Fruit fly (Drosophila melanogaster) whole organism, embryonic: Measurements from ENCODE around the gene CG5515.

Source experiments
- Asciz ChIP-seq: fragments of 200-800 bp; sonication (Bioruptor generic); optimal IDR thresholded peaks from 2 replicates; lab custom pipeline; 2017; ENCODE audit warnings: missing biosample characterization, mild to moderate bottlenecking, missing genetic modification characterization, missing genetic modification reagents
- Atf3 ChIP-seq: fragments of 200-800 bp; sonication (Bioruptor generic); optimal IDR thresholded peaks from 3 replicates; lab custom pipeline; 2016; ENCODE audit warnings: missing biosample characterization, missing genetic modification characterization
- B-H2 ChIP-seq: fragments of 200-800 bp; sonication (Bioruptor generic); optimal IDR thresholded peaks from 2 replicates; lab custom pipeline; 2018; ENCODE audit warnings: missing biosample characterization, mild to moderate bottlenecking, missing genetic modification characterization
- BEAF-32 ChIP-seq: fragments of 200-800 bp; sonication (Bioruptor generic); optimal IDR thresholded peaks from 3 replicates; lab custom pipeline; 2017; ENCODE audit warnings: missing biosample characterization, missing genetic modification characterization, mild to moderate bottlenecking, moderate library complexity, missing genetic modification reagents
- CG11398 ChIP-seq: fragments of 200-800 bp; sonication (Bioruptor generic); optimal IDR thresholded peaks from 2 replicates; lab custom pipeline; 2016; ENCODE audit warnings: missing biosample characterization, missing genetic modification characterization
- CG14710 ChIP-seq: fragments of 200-800 bp; sonication (Bioruptor generic); optimal IDR thresholded peaks from 3 replicates; lab custom pipeline; 2019; ENCODE audit warnings: missing biosample characterization, mild to moderate bottlenecking, missing genetic modification characterization, moderate library complexity
- CG17829 ChIP-seq: fragments of 200-800 bp; optimal IDR thresholded peaks from 2 replicates; lab custom pipeline; 2019; ENCODE audit warnings: missing biosample characterization, mild to moderate bottlenecking, missing genetic modification characterization, moderate library complexity
- CG1832 ChIP-seq: fragments of 200-800 bp; sonication (Bioruptor generic); optimal IDR thresholded peaks from 2 replicates; lab custom pipeline; 2017; ENCODE audit warnings: missing biosample characterization, mild to moderate bottlenecking, missing genetic modification characterization, inconsistent platforms
- CG2129 ChIP-seq: fragments of 200-800 bp; sonication (Bioruptor generic); IDR thresholded peaks from 2 replicates; pipeline ENCODE4 v1.3.6; 2022; ENCODE audit warnings: missing biosample characterization, missing genetic modification characterization; ENCODE audit not compliant: partially characterized antibody
- CG33557 ChIP-seq: fragments of 200-800 bp; sonication (Bioruptor generic); optimal IDR thresholded peaks from 2 replicates; lab custom pipeline; 2019; ENCODE audit warnings: missing biosample characterization, mild to moderate bottlenecking, missing genetic modification characterization, moderate library complexity
- CG7556 ChIP-seq: fragments of 200-800 bp; sonication (Bioruptor generic); optimal IDR thresholded peaks from 2 replicates; lab custom pipeline; 2017; ENCODE audit warnings: missing biosample characterization, mild to moderate bottlenecking, missing genetic modification characterization
- CG7928 ChIP-seq: fragments of 200-800 bp; sonication (Bioruptor generic); optimal IDR thresholded peaks from 2 replicates; lab custom pipeline; 2017; ENCODE audit warnings: missing biosample characterization, mild to moderate bottlenecking, missing genetic modification characterization
- CG8281 ChIP-seq: fragments of 200-800 bp; sonication (Bioruptor generic); optimal IDR thresholded peaks from 2 replicates; lab custom pipeline; 2018; ENCODE audit warnings: missing biosample characterization, mild to moderate bottlenecking, missing genetic modification characterization, moderate library complexity
- CG8765 ChIP-seq: fragments of 200-800 bp; sonication (Bioruptor generic); IDR thresholded peaks from 2 replicates; pipeline ENCODE4 v1.3.6; 2022; ENCODE audit warnings: missing biosample characterization, missing genetic modification characterization
- CG9437 ChIP-seq: fragments of 200-800 bp; sonication (Bioruptor generic); optimal IDR thresholded peaks from 2 replicates; lab custom pipeline; 2018; ENCODE audit warnings: missing biosample characterization, mild to moderate bottlenecking, missing genetic modification characterization
- CG9876 ChIP-seq: fragments of 200-800 bp; sonication (Bioruptor generic); optimal IDR thresholded peaks from 2 replicates; lab custom pipeline; 2016; ENCODE audit warnings: missing biosample characterization, missing genetic modification characterization
- Dad ChIP-seq: fragments of 200-800 bp; sonication (Bioruptor generic); optimal IDR thresholded peaks from 3 replicates; lab custom pipeline; 2016; ENCODE audit warnings: missing biosample characterization, missing genetic modification characterization
- Doc2 ChIP-seq: fragments of 200-800 bp; sonication (Bioruptor generic); IDR thresholded peaks from 2 replicates; pipeline ENCODE4 v1.3.6; 2022; ENCODE audit warnings: missing biosample characterization, missing genetic modification characterization
- E2f1 ChIP-seq: fragments of 200-800 bp; sonication (Bioruptor generic); IDR thresholded peaks from 2 replicates; pipeline ENCODE4 v1.3.6; 2022; ENCODE audit warnings: missing biosample characterization, missing genetic modification characterization
- E2f2 ChIP-seq: fragments of 200-800 bp; sonication (Bioruptor generic); IDR thresholded peaks from 2 replicates; pipeline ENCODE4 v1.3.6; 2022; ENCODE audit warnings: missing biosample characterization, missing genetic modification characterization
- HLH4C ChIP-seq: fragments of 200-800 bp; sonication (Bioruptor generic); IDR thresholded peaks from 3 replicates; pipeline ENCODE4 v1.3.6; 2022; ENCODE audit warnings: missing biosample characterization, missing genetic modification characterization; ENCODE audit not compliant: partially characterized antibody
- HmgZ ChIP-seq: fragments of 200-800 bp; sonication (Bioruptor generic); optimal IDR thresholded peaks from 2 replicates; lab custom pipeline; 2018; ENCODE audit warnings: missing biosample characterization, mild to moderate bottlenecking, missing genetic modification characterization
- Kr ChIP-seq: fragments of 200-800 bp; sonication (Bioruptor generic); optimal IDR thresholded peaks from 2 replicates; lab custom pipeline; 2017; ENCODE audit warnings: missing biosample characterization, mild to moderate bottlenecking, missing genetic modification characterization
- NC2α ChIP-seq: fragments of 200-800 bp; sonication (Bioruptor generic); optimal IDR thresholded peaks from 2 replicates; lab custom pipeline; 2016; ENCODE audit warnings: missing biosample characterization, missing genetic modification characterization
- Nf-YB ChIP-seq: fragments of 200-800 bp; sonication (Bioruptor generic); optimal IDR thresholded peaks from 3 replicates; lab custom pipeline; 2019; ENCODE audit warnings: missing biosample characterization, mild to moderate bottlenecking, missing genetic modification characterization, moderate library complexity
- ab ChIP-seq: fragments of 200-800 bp; sonication (Bioruptor generic); optimal IDR thresholded peaks from 2 replicates; lab custom pipeline; 2016; ENCODE audit warnings: missing biosample characterization, missing genetic modification characterization
- ac ChIP-seq: fragments of 200-800 bp; sonication (Bioruptor generic); optimal IDR thresholded peaks from 3 replicates; lab custom pipeline; 2017; ENCODE audit warnings: missing biosample characterization, mild to moderate bottlenecking, missing genetic modification characterization
- bab2 ChIP-seq: fragments of 200-800 bp; sonication (Bioruptor generic); optimal IDR thresholded peaks from 2 replicates; lab custom pipeline; 2016; ENCODE audit warnings: missing biosample characterization, missing genetic modification characterization
- bbx ChIP-seq: fragments of 200-800 bp; sonication (Bioruptor generic); IDR thresholded peaks from 2 replicates; pipeline ENCODE4 v1.3.6; 2022; ENCODE audit warnings: missing biosample characterization, missing genetic modification characterization; ENCODE audit not compliant: partially characterized antibody
- bigmax ChIP-seq: fragments of 200-800 bp; sonication (Bioruptor generic); optimal IDR thresholded peaks from 2 replicates; lab custom pipeline; 2018; ENCODE audit warnings: missing biosample characterization, mild to moderate bottlenecking, missing genetic modification characterization
- chn ChIP-seq: fragments of 200-800 bp; sonication (Bioruptor generic); optimal IDR thresholded peaks from 2 replicates; lab custom pipeline; 2016; ENCODE audit warnings: missing biosample characterization, missing genetic modification characterization
- da ChIP-seq: fragments of 200-800 bp; sonication (Bioruptor generic); optimal IDR thresholded peaks from 2 replicates; lab custom pipeline; 2016; ENCODE audit warnings: missing biosample characterization, missing genetic modification characterization
- dmrt99B ChIP-seq: fragments of 200-800 bp; sonication (Bioruptor generic); optimal IDR thresholded peaks from 2 replicates; lab custom pipeline; 2018; ENCODE audit warnings: missing biosample characterization, mild to moderate bottlenecking, missing genetic modification characterization, moderate library complexity
- en ChIP-seq: fragments of 200-800 bp; sonication (Bioruptor generic); optimal IDR thresholded peaks from 2 replicates; lab custom pipeline; 2016; ENCODE audit warnings: missing biosample characterization, missing genetic modification characterization
- fd3F ChIP-seq: fragments of 200-800 bp; sonication (Bioruptor generic); optimal IDR thresholded peaks from 2 replicates; lab custom pipeline; 2018; ENCODE audit warnings: missing biosample characterization, mild to moderate bottlenecking, missing genetic modification characterization, moderate library complexity
- gcm2 ChIP-seq: fragments of 200-800 bp; sonication (Bioruptor generic); optimal IDR thresholded peaks from 2 replicates; lab custom pipeline; 2016; ENCODE audit warnings: missing biosample characterization, missing genetic modification characterization
- gfzf ChIP-seq: fragments of 200-800 bp; sonication (Bioruptor generic); optimal IDR thresholded peaks from 2 replicates; lab custom pipeline; 2016; ENCODE audit warnings: missing biosample characterization, mild to moderate bottlenecking, missing genetic modification characterization, moderate library complexity
- mirr ChIP-seq: fragments of 200-800 bp; sonication (Bioruptor generic); optimal IDR thresholded peaks from 3 replicates; lab custom pipeline; 2018; ENCODE audit warnings: missing biosample characterization, mild to moderate bottlenecking, missing genetic modification characterization
- nerfin-1 ChIP-seq: fragments of 200-800 bp; sonication (Bioruptor generic); optimal IDR thresholded peaks from 3 replicates; lab custom pipeline; 2019; ENCODE audit warnings: missing biosample characterization, mild to moderate bottlenecking, missing genetic modification characterization, moderate library complexity
- odd ChIP-seq: fragments of 200-800 bp; sonication (Bioruptor generic); optimal IDR thresholded peaks from 2 replicates; lab custom pipeline; 2017; ENCODE audit warnings: missing biosample characterization, mild to moderate bottlenecking, missing genetic modification characterization
- onecut ChIP-seq: fragments of 200-800 bp; sonication (Bioruptor generic); IDR thresholded peaks from 2 replicates; pipeline ENCODE4 v1.3.6; 2022; ENCODE audit warnings: missing biosample characterization, missing genetic modification characterization
- phol ChIP-seq: fragments of 200-800 bp; sonication (Bioruptor generic); optimal IDR thresholded peaks from 3 replicates; lab custom pipeline; 2018; ENCODE audit warnings: missing biosample characterization, mild to moderate bottlenecking, missing genetic modification characterization, moderate library complexity
- pum ChIP-seq: fragments of 200-800 bp; sonication (Bioruptor generic); optimal IDR thresholded peaks from 2 replicates; lab custom pipeline; 2016; ENCODE audit warnings: missing biosample characterization, missing genetic modification characterization
- pzg ChIP-seq: fragments of 200-800 bp; sonication (Bioruptor generic); optimal IDR thresholded peaks from 3 replicates; lab custom pipeline; 2018; ENCODE audit warnings: missing biosample characterization, mild to moderate bottlenecking, missing genetic modification characterization, moderate library complexity
- rib ChIP-seq: fragments of 200-800 bp; sonication (Bioruptor generic); IDR thresholded peaks from 2 replicates; pipeline ENCODE4 v1.3.6; 2022; ENCODE audit warnings: missing biosample characterization, missing genetic modification characterization
- tap ChIP-seq: fragments of 200-800 bp; optimal IDR thresholded peaks from 3 replicates; lab custom pipeline; 2019; ENCODE audit warnings: missing biosample characterization, mild to moderate bottlenecking, missing genetic modification characterization, moderate library complexity
- trem ChIP-seq: fragments of 200-800 bp; optimal IDR thresholded peaks from 3 replicates; lab custom pipeline; 2019; ENCODE audit warnings: missing biosample characterization, mild to moderate bottlenecking, missing genetic modification characterization, moderate library complexity
- unpg ChIP-seq: fragments of 200-800 bp; sonication (Bioruptor generic); optimal IDR thresholded peaks from 3 replicates; lab custom pipeline; 2018; ENCODE audit warnings: missing biosample characterization, mild to moderate bottlenecking, missing genetic modification characterization, moderate library complexity
- vnd ChIP-seq: fragments of 200-800 bp; sonication (Bioruptor generic); IDR thresholded peaks from 3 replicates; pipeline ENCODE4 v1.3.6; 2022; ENCODE audit warnings: missing biosample characterization, missing genetic modification characterization; ENCODE audit not compliant: partially characterized antibody
- z ChIP-seq: fragments of 200-800 bp; sonication (Bioruptor generic); IDR thresholded peaks from 3 replicates; pipeline ENCODE4 v1.3.6; 2022; ENCODE audit warnings: missing biosample characterization, missing genetic modification characterization

CG5515 gene

DNA sequence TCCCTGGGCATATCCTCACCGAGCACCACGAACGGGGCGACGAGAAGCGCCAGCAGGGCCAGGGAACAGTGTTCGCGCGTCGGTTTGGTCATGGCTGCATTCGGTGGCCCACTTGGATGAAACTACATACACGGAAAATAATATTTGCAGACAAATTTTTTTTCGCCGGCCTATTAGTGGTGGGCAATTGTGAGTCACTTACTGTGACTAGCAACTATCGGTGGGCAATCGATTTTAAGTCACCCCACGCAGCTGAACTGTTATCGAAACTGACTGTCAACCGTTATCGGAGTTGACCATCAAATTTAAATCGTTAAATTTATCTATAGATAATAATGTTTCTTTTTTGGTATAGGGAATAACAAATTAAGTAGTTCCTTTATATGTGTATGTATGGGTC lies 19.3 kb downstream of the CG5515 start, which contains the start of gene CG5510 (continued):
- no peak for TF ChIP-seq z (GFP tag; lab: Robert Waterston, UW)
- peak; percentile 39; the same call in 1 of the 2 replicates for TF ChIP-seq onecut (GFP tag; lab: Robert Waterston, UW)
- TF ChIP-seq CG7556 = no peak
- peak; percentile 52 for TF ChIP-seq pum (GFP tag; lab: Kevin White, UChicago)
- TF ChIP-seq CG14710 (tag; lab: Kevin White, UChicago) = peak; percentile 70
- no peak for TF ChIP-seq da (GFP tag; lab: Kevin White, UChicago)
- TF ChIP-seq CG2129 (GFP tag; lab: Robert Waterston, UW) = peak; percentile 86
- TF ChIP-seq Atf3 = peak; percentile 9
- peak; percentile 98 for TF ChIP-seq bbx (GFP tag; lab: Robert Waterston, UW)
- peak; percentile 16 for TF ChIP-seq ab
- TF ChIP-seq vnd (GFP tag; lab: Robert Waterston, UW) = peak; percentile 97
- peak; percentile 86 for TF ChIP-seq HmgZ (tag; lab: Kevin White, UChicago)
- no peak for TF ChIP-seq bab2 (GFP tag; lab: Kevin White, UChicago)
- peak; percentile 98 for TF ChIP-seq BEAF-32 (GFP tag; lab: Kevin White, UChicago)
- TF ChIP-seq CG9437 (GFP tag; lab: Kevin White, UChicago) = no peak
- peak; percentile 59 for TF ChIP-seq B-H2 (GFP tag; lab: Kevin White, UChicago)
- TF ChIP-seq Nf-YB = peak; percentile 12
- peak; percentile 71 for TF ChIP-seq CG17829
- TF ChIP-seq mirr (GFP tag; lab: Kevin White, UChicago) = peak; percentile 30
- TF ChIP-seq en = peak; percentile 12
- TF ChIP-seq rib = peak; percentile 33; the same call in 1 of the 2 replicates
- TF ChIP-seq odd (GFP tag; lab: Kevin White, UChicago) = no peak
- TF ChIP-seq Kr (GFP tag; lab: Kevin White, UChicago) = no peak
- no peak for TF ChIP-seq CG8281 (tag; lab: Kevin White, UChicago)
- no peak for TF ChIP-seq bigmax
- TF ChIP-seq CG8765 (GFP tag; lab: Robert Waterston, UW) = peak; percentile 7; the same call in 1 of the 2 replicates
- TF ChIP-seq nerfin-1 (tag; lab: Kevin White, UChicago) = no peak
- no peak for TF ChIP-seq CG11398 (GFP tag; lab: Kevin White, UChicago)
- peak; percentile 95 for TF ChIP-seq E2f2 (GFP tag; lab: Robert Waterston, UW)
- TF ChIP-seq Doc2 (GFP tag; lab: Robert Waterston, UW) = no peak
- TF ChIP-seq fd3F (GFP tag; lab: Kevin White, UChicago) = peak; percentile 1
- TF ChIP-seq NC2α (GFP tag; lab: Kevin White, UChicago) = no peak
- no peak for TF ChIP-seq CG1832 (GFP tag; lab: Kevin White, UChicago)
- TF ChIP-seq tap = no peak
- peak; percentile 69 for TF ChIP-seq Dad (GFP tag; lab: Kevin White, UChicago)
- peak; percentile 84 for TF ChIP-seq trem
- no peak for TF ChIP-seq CG7928 (GFP tag; lab: Kevin White, UChicago)
- peak; percentile 43 for TF ChIP-seq gfzf (GFP tag; lab: Kevin White, UChicago)
- TF ChIP-seq chn (GFP tag; lab: Kevin White, UChicago) = peak; percentile 62
- peak; percentile 3 for TF ChIP-seq CG9876
- TF ChIP-seq HLH4C (GFP tag; lab: Robert Waterston, UW) = peak; percentile 98
- no peak for TF ChIP-seq dmrt99B
- TF ChIP-seq CG33557 (GFP tag; lab: Kevin White, UChicago) = no peak
- no peak for TF ChIP-seq gcm2 (GFP tag; lab: Kevin White, UChicago)
- no peak for TF ChIP-seq Asciz (GFP tag; lab: Kevin White, UChicago)
- TF ChIP-seq E2f1 (GFP tag; lab: Robert Waterston, UW) = no peak
- peak; percentile 46 for TF ChIP-seq phol (tag; lab: Kevin White, UChicago)
- TF ChIP-seq pzg (GFP tag; lab: Kevin White, UChicago) = peak; percentile 97
- TF ChIP-seq unpg = no peak
- TF ChIP-seq ac (GFP tag; lab: Kevin White, UChicago) = no peak
